Worm (Caenorhabditis elegans): ENCODE results near the gene lgg-2.

Gene lgg-2

ce11 chrIV:10935336-10935735 lies 367 bp downstream of the lgg-2 start:
- peak; percentile 21 for TF ChIP-seq unc-42 (tag; optimal IDR thresholded peaks at IDR 0.05)
- peak; percentile 98 for TF ChIP-seq hlh-30 (tag; optimal IDR thresholded peaks at IDR 0.05; ENCODE audit: insufficient read depth)
- no peak for TF ChIP-seq unc-3 (GFP tag; conservative IDR thresholded peaks at IDR 0.05)
- no peak for TF ChIP-seq unc-3 (tag; optimal IDR thresholded peaks at IDR 0.05)
- no peak for TF ChIP-seq ceh-22 (tag; optimal IDR thresholded peaks at IDR 0.05)
- TF ChIP-seq C08G9.2 (tag; optimal IDR thresholded peaks at IDR 0.05): no peak
- no peak for TF ChIP-seq pax-1 (tag; optimal IDR thresholded peaks at IDR 0.05)
- no peak for TF ChIP-seq rnt-1 (tag; optimal IDR thresholded peaks at IDR 0.05)
- TF ChIP-seq syd-9 (tag; optimal IDR thresholded peaks at IDR 0.05): no peak
- peak; percentile 50 for TF ChIP-seq nfya-1 (tag; optimal IDR thresholded peaks at IDR 0.05)
- TF ChIP-seq ref-2 (tag; optimal IDR thresholded peaks at IDR 0.05): peak; percentile 37
- no peak for TF ChIP-seq ceh-19 (GFP tag; optimal IDR thresholded peaks at IDR 0.05)
- TF ChIP-seq pros-1 (tag; optimal IDR thresholded peaks at IDR 0.05): peak; percentile 43
- peak; percentile 37 for TF ChIP-seq ceh-34 (tag; optimal IDR thresholded peaks at IDR 0.05)
- TF ChIP-seq unc-55 (GFP tag; optimal IDR thresholded peaks at IDR 0.05): peak; percentile 94
- TF ChIP-seq fax-1 (tag; optimal IDR thresholded peaks at IDR 0.05): peak; percentile 33
- TF ChIP-seq tbx-2 (tag; optimal IDR thresholded peaks at IDR 0.05): peak; percentile 26
- TF ChIP-seq C38D4.7 (GFP tag; optimal IDR thresholded peaks at IDR 0.05): no peak
- TF ChIP-seq ceh-48 (tag; optimal IDR thresholded peaks at IDR 0.05): peak; percentile 6
- peak; percentile 47 for TF ChIP-seq ceh-31 (tag; optimal IDR thresholded peaks at IDR 0.05)
- TF ChIP-seq hlh-8 (tag; optimal IDR thresholded peaks at IDR 0.05): peak; percentile 28
- no peak for TF ChIP-seq eyg-1 (tag; optimal IDR thresholded peaks at IDR 0.05)
- TF ChIP-seq dmd-4 (tag; optimal IDR thresholded peaks at IDR 0.05; ENCODE audit: borderline replicate concordance): no peak
- peak; percentile 75 for TF ChIP-seq ceh-18 (tag; optimal IDR thresholded peaks at IDR 0.05)
- peak; percentile 8 for TF ChIP-seq ceh-14 (tag; optimal IDR thresholded peaks at IDR 0.05)

ce11 chrIV:10934786-10935185 lies 917 bp downstream of the lgg-2 start:
- TF ChIP-seq ref-2 (tag; optimal IDR thresholded peaks at IDR 0.05) (no peak), ahr-1 (tag; optimal IDR thresholded peaks at IDR 0.05) (no peak), lin-11 (tag; optimal IDR thresholded peaks at IDR 0.05) (no peak), lim-6 (tag; optimal IDR thresholded peaks at IDR 0.05) (no peak), ceh-22 (tag; optimal IDR thresholded peaks at IDR 0.05) (no peak), pat-9 (tag; optimal IDR thresholded peaks at IDR 0.05) (no peak), T23F11.4 (GFP tag; optimal IDR thresholded peaks at IDR 0.05) (no peak), ceh-18 (tag; optimal IDR thresholded peaks at IDR 0.05) (no peak), mec-3 (tag; optimal IDR thresholded peaks at IDR 0.05; ENCODE audit: borderline replicate concordance) (no peak), elt-4 (tag; optimal IDR thresholded peaks at IDR 0.05) (no peak)

- TF ChIP-seq ceh-22 (tag; optimal IDR thresholded peaks at IDR 0.05): no peak
- no peak for TF ChIP-seq sdc-2 (tag; optimal IDR thresholded peaks at IDR 0.05)
- no peak for TF ChIP-seq sox-4 (tag; optimal IDR thresholded peaks at IDR 0.05)
- no peak for TF ChIP-seq ref-2 (tag; optimal IDR thresholded peaks at IDR 0.05)
- TF ChIP-seq madf-2 (tag; optimal IDR thresholded peaks at IDR 0.05): no peak
- TF ChIP-seq ceh-18 (tag; optimal IDR thresholded peaks at IDR 0.05): no peak
- no peak for TF ChIP-seq che-1 (tag; optimal IDR thresholded peaks at IDR 0.05)
- no peak for TF ChIP-seq eyg-1 (tag; optimal IDR thresholded peaks at IDR 0.05)
- TF ChIP-seq unc-42 (tag; optimal IDR thresholded peaks at IDR 0.05): no peak
- TF ChIP-seq ceh-34 (tag; optimal IDR thresholded peaks at IDR 0.05): no peak
- TF ChIP-seq hlh-6 (tag; optimal IDR thresholded peaks at IDR 0.05): no peak
- no peak for TF ChIP-seq ztf-16 (tag; optimal IDR thresholded peaks at IDR 0.05)
- TF ChIP-seq ceh-45 (GFP tag; IDR thresholded peaks at IDR 0.05): no peak
- no peak for TF ChIP-seq rnt-1 (tag; optimal IDR thresholded peaks at IDR 0.05)
- TF ChIP-seq T23F11.4 (GFP tag; optimal IDR thresholded peaks at IDR 0.05): no peak
- TF ChIP-seq pat-9 (tag; optimal IDR thresholded peaks at IDR 0.05): no peak
- no peak for TF ChIP-seq hlh-30 (tag; optimal IDR thresholded peaks at IDR 0.05; ENCODE audit: insufficient read depth)
- no peak for TF ChIP-seq mec-3 (tag; optimal IDR thresholded peaks at IDR 0.05; ENCODE audit: borderline replicate concordance)
Measured at ce11 chrIV:10933777-10934546, 1.7 kb downstream of the lgg-2 start.

Measured in whole organism, late embryonic.